Worm (Caenorhabditis elegans) whole organism, L4 larva: ENCODE data around the gene T09B9.5.
A peak's percentile ranks its signal among the peaks of the same experiment; 100 is the strongest.

Experiments used
- D1046.2 ChIP-seq: fragments of 200-800 bp; sonication (Bioruptor generic); IDR thresholded peaks from 2 replicates; pipeline ENCODE4 v1.3.6; 2022; ENCODE audit warnings: missing genetic modification characterization, missing compliant biosample characterization
- F10B5.3 ChIP-seq: sonication (generic microtip); optimal IDR thresholded peaks from 2 replicates; lab custom pipeline; 2016; ENCODE audit warnings: mild to moderate bottlenecking, missing genetic modification characterization, missing compliant biosample characterization
- F44E2.7 ChIP-seq: fragments of 200-800 bp; sonication (Bioruptor generic); IDR thresholded peaks from 2 replicates; pipeline ENCODE4 v2.1.2; 2022; ENCODE audit warnings: missing genetic modification characterization, missing compliant biosample characterization
- R02D3.7 ChIP-seq: fragments of 150-350 bp; sonication (generic microtip); optimal IDR thresholded peaks from 3 replicates; lab custom pipeline; 2014; ENCODE audit warnings: missing biosample characterization, missing genetic modification characterization
- Y48G9A.11 ChIP-seq: fragments of 200-800 bp; sonication (Bioruptor generic); IDR thresholded peaks from 2 replicates; pipeline ENCODE4 v1.3.6; 2022; ENCODE audit warnings: missing genetic modification reagents, missing genetic modification characterization, missing compliant biosample characterization
- Y75B8A.6 ChIP-seq: fragments of 200-800 bp; sonication (Bioruptor generic); IDR thresholded peaks from 2 replicates; pipeline ENCODE4 v1.3.6; 2022; ENCODE audit warnings: missing genetic modification reagents, missing genetic modification characterization, missing compliant biosample characterization
- ZK337.2 ChIP-seq: fragments of 200-800 bp; sonication (Bioruptor generic); IDR thresholded peaks from 2 replicates; pipeline ENCODE4 v1.3.6; 2022; ENCODE audit warnings: missing genetic modification reagents, missing genetic modification characterization, missing compliant biosample characterization
- ama-1 ChIP-seq: fragments of 150-350 bp; optimal IDR thresholded peaks from 2 replicates; lab custom pipeline; 2014; ENCODE audit warnings: inconsistent platforms, mixed read lengths
- ceh-20 ChIP-seq: fragments of 200-800 bp; sonication (Bioruptor generic); IDR thresholded peaks from 2 replicates; pipeline ENCODE4 v1.3.6; 2022; ENCODE audit warnings: missing genetic modification reagents, missing genetic modification characterization, missing compliant biosample characterization
- ceh-28 ChIP-seq: fragments of 150-350 bp; optimal IDR thresholded peaks from 2 replicates; lab custom pipeline; 2014; ENCODE audit warnings: missing biosample characterization, missing genetic modification reagents, missing genetic modification characterization
- ces-1 ChIP-seq: fragments of 150-350 bp; sonication (generic microtip); optimal IDR thresholded peaks from 4 replicates; lab custom pipeline; 2014; ENCODE audit warnings: missing biosample characterization, missing genetic modification reagents, missing genetic modification characterization
- cey-2 ChIP-seq: sonication (generic microtip); optimal IDR thresholded peaks from 3 replicates; lab custom pipeline; 2017; ENCODE audit warnings: missing genetic modification characterization, mild to moderate bottlenecking, missing compliant biosample characterization, antibody characterized with exemption, borderline replicate concordance; ENCODE audit not compliant: insufficient read depth
- ctbp-1 ChIP-seq: fragments of 200-800 bp; sonication (Bioruptor generic); IDR thresholded peaks from 2 replicates; pipeline ENCODE4 v1.3.6; 2022; ENCODE audit warnings: missing genetic modification reagents, missing genetic modification characterization, missing compliant biosample characterization
- daf-12 ChIP-seq: fragments of 150-350 bp; optimal IDR thresholded peaks from 2 replicates; lab custom pipeline; 2014; ENCODE audit warnings: missing biosample characterization, missing genetic modification reagents, missing genetic modification characterization
- daf-8 ChIP-seq: fragments of 200-800 bp; sonication (Bioruptor generic); IDR thresholded peaks from 2 replicates; pipeline ENCODE4 v1.3.6; 2022; ENCODE audit warnings: missing genetic modification characterization, missing compliant biosample characterization
- dmd-6 ChIP-seq: fragments of 200-800 bp; sonication (Bioruptor generic); IDR thresholded peaks from 2 replicates; pipeline ENCODE4 v1.3.6; 2022; ENCODE audit warnings: missing genetic modification reagents, missing genetic modification characterization, missing compliant biosample characterization
- dmd-8 ChIP-seq: fragments of 200-800 bp; sonication (Bioruptor generic); IDR thresholded peaks from 2 replicates; pipeline ENCODE4 v1.3.6; 2022; ENCODE audit warnings: missing genetic modification characterization, missing compliant biosample characterization
- dpl-1 ChIP-seq: fragments of 150-350 bp; optimal IDR thresholded peaks from 2 replicates; lab custom pipeline; 2014; ENCODE audit warnings: missing biosample characterization, missing genetic modification reagents, missing genetic modification characterization
- duxl-1 ChIP-seq: sonication (generic microtip); optimal IDR thresholded peaks from 2 replicates; lab custom pipeline; 2016; ENCODE audit warnings: mild to moderate bottlenecking, missing genetic modification characterization, moderate library complexity, missing compliant biosample characterization; ENCODE audit not compliant: poor library complexity
- dve-1 ChIP-seq: sonication (generic microtip); optimal IDR thresholded peaks from 2 replicates; lab custom pipeline; 2017; ENCODE audit warnings: antibody characterized with exemption, mild to moderate bottlenecking, missing genetic modification characterization, missing compliant biosample characterization; ENCODE audit not compliant: insufficient read depth
- egl-27 ChIP-seq: sonication (generic microtip); optimal IDR thresholded peaks from 3 replicates; lab custom pipeline; 2017; ENCODE audit warnings: missing biosample characterization, missing genetic modification reagents, missing genetic modification characterization
- egl-43 ChIP-seq: fragments of 200-800 bp; sonication (Bioruptor generic); IDR thresholded peaks from 2 replicates; pipeline ENCODE4 v1.3.6; 2022; ENCODE audit warnings: missing genetic modification reagents, missing genetic modification characterization, missing compliant biosample characterization
- fkh-10 ChIP-seq: fragments of 150-350 bp; optimal IDR thresholded peaks from 2 replicates; lab custom pipeline; 2014; ENCODE audit warnings: missing biosample characterization, missing genetic modification reagents, missing genetic modification characterization
- fos-1 ChIP-seq: fragments of 150-350 bp; optimal IDR thresholded peaks from 2 replicates; lab custom pipeline; 2014; ENCODE audit warnings: missing biosample characterization, missing genetic modification characterization
- hif-1 ChIP-seq, 2 experiments: sonication (generic microtip); optimal IDR thresholded peaks; 2 replicates each; lab custom pipeline; 2016 to 2017; ENCODE audit warnings: missing compliant biosample characterization in 2 of 2, missing genetic modification characterization in 2 of 2, missing genetic modification reagents in 2 of 2, missing genotype in 2 of 2, mild to moderate bottlenecking in 1 of 2
- hlh-11 ChIP-seq: fragments of 200-800 bp; sonication (Bioruptor generic); optimal IDR thresholded peaks from 2 replicates; lab custom pipeline; 2018; ENCODE audit warnings: mild to moderate bottlenecking, missing genetic modification characterization, missing compliant biosample characterization
- jun-1 ChIP-seq: fragments of 150-350 bp; optimal IDR thresholded peaks from 2 replicates; lab custom pipeline; 2014; ENCODE audit warnings: missing biosample characterization, missing genetic modification reagents, missing genetic modification characterization
- lin-38 ChIP-seq: fragments of 200-800 bp; sonication (Bioruptor generic); IDR thresholded peaks from 2 replicates; pipeline ENCODE4 v1.3.6; 2022; ENCODE audit warnings: missing genetic modification reagents, missing genetic modification characterization, missing compliant biosample characterization
- lin-39 ChIP-seq: fragments of 150-350 bp; optimal IDR thresholded peaks from 2 replicates; lab custom pipeline; 2014; ENCODE audit warnings: missing biosample characterization, missing genetic modification reagents, missing genetic modification characterization
- mdt-29 ChIP-seq: fragments of 200-800 bp; sonication (Bioruptor generic); IDR thresholded peaks from 2 replicates; pipeline ENCODE4 v1.3.6; 2022; ENCODE audit warnings: missing genetic modification reagents, missing genetic modification characterization, missing compliant biosample characterization
- mep-1 ChIP-seq: fragments of 150-350 bp; sonication (generic microtip); optimal IDR thresholded peaks from 3 replicates; lab custom pipeline; 2014; ENCODE audit warnings: missing biosample characterization, missing genetic modification characterization
- mxl-2 ChIP-seq: fragments of 200-800 bp; sonication (Bioruptor generic); conservative IDR thresholded peaks from 2 replicates; pipeline ENCODE4 v1.3.6; 2022; ENCODE audit warnings: missing genetic modification reagents, missing genetic modification characterization, missing compliant biosample characterization
- mxl-3 ChIP-seq: fragments of 200-800 bp; sonication (Bioruptor generic); optimal IDR thresholded peaks from 2 replicates; lab custom pipeline; 2018; ENCODE audit warnings: mild to moderate bottlenecking, missing genetic modification characterization, missing compliant biosample characterization
- nhr-10 ChIP-seq: fragments of 150-350 bp; optimal IDR thresholded peaks from 2 replicates; lab custom pipeline; 2014; ENCODE audit warnings: missing biosample characterization, missing genetic modification characterization
- nhr-11 ChIP-seq: fragments of 150-350 bp; optimal IDR thresholded peaks from 2 replicates; lab custom pipeline; 2014; ENCODE audit warnings: missing biosample characterization, missing genetic modification characterization
- nhr-111 ChIP-seq: fragments of 200-800 bp; sonication (Bioruptor generic); optimal IDR thresholded peaks from 2 replicates; lab custom pipeline; 2018; ENCODE audit warnings: mild to moderate bottlenecking, missing genetic modification characterization, missing compliant biosample characterization
- nhr-25 ChIP-seq: sonication (generic microtip); optimal IDR thresholded peaks from 2 replicates; lab custom pipeline; 2017; ENCODE audit warnings: missing genetic modification characterization, mild to moderate bottlenecking, missing compliant biosample characterization, antibody characterized with exemption, moderate library complexity, borderline replicate concordance; ENCODE audit not compliant: insufficient read depth
- nhr-42 ChIP-seq: fragments of 200-800 bp; sonication (Bioruptor generic); IDR thresholded peaks from 2 replicates; pipeline ENCODE4 v1.3.6; 2022; ENCODE audit warnings: missing genetic modification characterization, missing compliant biosample characterization
- nhr-48 ChIP-seq: sonication (generic microtip); optimal IDR thresholded peaks from 2 replicates; lab custom pipeline; 2016; ENCODE audit warnings: mild to moderate bottlenecking, missing genetic modification characterization, missing compliant biosample characterization
- nhr-76 ChIP-seq: fragments of 150-350 bp; optimal IDR thresholded peaks from 2 replicates; lab custom pipeline; 2014; ENCODE audit warnings: missing biosample characterization, missing genetic modification characterization
- pha-4 ChIP-seq, 2 experiments: fragments of 150-350 bp in 1 of 2; fragments of 200-800 bp in 1 of 2; sonication (Bioruptor generic) in 1 of 2; IDR thresholded peaks in 1 of 2; optimal IDR thresholded peaks in 1 of 2; 2 replicates each; pipeline versions ENCODE4 v1.3.6 to Lab custom; 2014 to 2022; ENCODE audit warnings: missing genetic modification characterization in 2 of 2, missing genetic modification reagents in 2 of 2, missing biosample characterization in 1 of 2, missing compliant biosample characterization in 1 of 2
- rbr-2 ChIP-seq: sonication (generic microtip); optimal IDR thresholded peaks from 2 replicates; lab custom pipeline; 2016; ENCODE audit warnings: missing genotype, missing genetic modification characterization, missing compliant biosample characterization
- snpc-1.2 ChIP-seq: fragments of 200-800 bp; sonication (Bioruptor generic); IDR thresholded peaks from 2 replicates; pipeline ENCODE4 v1.3.6; 2022; ENCODE audit warnings: missing genetic modification reagents, missing genetic modification characterization, missing compliant biosample characterization
- spr-1 ChIP-seq: sonication (generic microtip); optimal IDR thresholded peaks from 2 replicates; lab custom pipeline; 2016; ENCODE audit warnings: mild to moderate bottlenecking, missing genetic modification characterization, missing compliant biosample characterization
- spr-3 ChIP-seq: fragments of 200-800 bp; sonication (Bioruptor generic); optimal IDR thresholded peaks from 2 replicates; lab custom pipeline; 2018; ENCODE audit warnings: mild to moderate bottlenecking, missing genetic modification characterization, missing compliant biosample characterization
- tra-1 ChIP-seq: fragments of 200-800 bp; sonication (Bioruptor generic); IDR thresholded peaks from 2 replicates; pipeline ENCODE4 v1.3.6; 2022; ENCODE audit warnings: missing genetic modification reagents, missing genetic modification characterization, missing compliant biosample characterization
- unc-130 ChIP-seq: sonication (generic microtip); optimal IDR thresholded peaks from 2 replicates; lab custom pipeline; 2016; ENCODE audit warnings: missing genetic modification reagents, missing genetic modification characterization, missing compliant biosample characterization
- zag-1 ChIP-seq: fragments of 150-350 bp; optimal IDR thresholded peaks from 2 replicates; lab custom pipeline; 2014; ENCODE audit warnings: missing biosample characterization, missing genetic modification characterization
- zfp-2 ChIP-seq: sonication (generic microtip); optimal IDR thresholded peaks from 2 replicates; lab custom pipeline; 2016; ENCODE audit warnings: mild to moderate bottlenecking, missing genetic modification characterization, missing compliant biosample characterization
- zip-2 ChIP-seq: fragments of 150-350 bp; optimal IDR thresholded peaks from 2 replicates; lab custom pipeline; 2014; ENCODE audit warnings: missing biosample characterization, missing genetic modification characterization
- ztf-7 ChIP-seq: fragments of 150-350 bp; optimal IDR thresholded peaks from 2 replicates; lab custom pipeline; 2014; ENCODE audit warnings: missing biosample characterization, missing genetic modification characterization

Gene T09B9.5

DNA sequence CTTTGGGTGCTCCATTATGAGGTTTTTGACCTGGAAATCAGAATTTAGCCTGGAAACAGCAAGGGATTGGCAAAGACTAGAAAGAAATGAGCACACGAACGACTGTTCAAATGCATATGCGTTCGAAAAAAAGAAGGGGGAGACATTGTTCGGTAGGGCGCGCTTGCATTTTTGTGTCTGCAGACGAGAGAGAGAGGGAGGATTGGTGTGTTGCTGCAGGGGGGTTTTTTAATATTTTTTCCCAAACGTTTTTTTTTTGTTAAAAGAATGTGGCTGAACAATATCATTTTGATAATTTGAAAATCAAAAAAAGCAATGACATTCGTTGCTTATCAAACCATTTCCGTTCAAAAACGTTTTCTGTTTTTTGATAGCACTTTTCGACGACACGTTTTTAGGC is 3.3 kb upstream of the T09B9.5 start, which contains the start of gene T09B9.4 (continued):
- TF ChIP-seq nhr-10 (tag; lab: Kevin White, UChicago) (no peak), duxl-1 (tag; lab: Kevin White, UChicago) (no peak), jun-1 (tag; lab: Kevin White, UChicago) (no peak), spr-3 (GFP tag; lab: Kevin White, UChicago) (no peak), snpc-1.2 (GFP tag; lab: Robert Waterston, UW) (no peak), mdt-29 (GFP tag; lab: Robert Waterston, UW) (no peak), spr-1 (tag; lab: Kevin White, UChicago) (no peak), tra-1 (GFP tag; lab: Robert Waterston, UW) (no peak), nhr-111 (GFP tag; lab: Kevin White, UChicago) (no peak), ces-1 (GFP tag; lab: Kevin White, UChicago) (no peak), zfp-2 (tag; lab: Kevin White, UChicago) (no peak), ceh-28 (tag; lab: Kevin White, UChicago) (no peak), dmd-8 (no peak), mxl-3 (GFP tag; lab: Kevin White, UChicago) (no peak), Y75B8A.6 (GFP tag; lab: Robert Waterston, UW) (no peak), mep-1 (tag; lab: Kevin White, UChicago) (no peak), ctbp-1 (GFP tag; lab: Robert Waterston, UW) (no peak), nhr-25 (tag; lab: Kevin White, UChicago) (no peak), egl-43 (no peak), ceh-20 (GFP tag; lab: Robert Waterston, UW) (no peak), mxl-2 (GFP tag; lab: Robert Waterston, UW) (no peak), lin-38 (GFP tag; lab: Robert Waterston, UW) (peak; percentile 89), fkh-10 (GFP tag; lab: Kevin White, UChicago) (no peak), cey-2 (tag; lab: Kevin White, UChicago) (no peak), pha-4 (GFP tag; IDR thresholded peaks at IDR 0.05; lab: Robert Waterston, UW) (no peak), pha-4 (tag; optimal IDR thresholded peaks at IDR 0.05; lab: Kevin White, UChicago) (peak; percentile 32), nhr-48 (tag; lab: Kevin White, UChicago) (no peak), F44E2.7 (GFP tag; lab: Robert Waterston, UW) (no peak), dpl-1 (no peak), nhr-11 (tag; lab: Kevin White, UChicago) (no peak), R02D3.7 (tag; lab: Kevin White, UChicago) (no peak), hlh-11 (peak; percentile 31), ZK337.2 (no peak), ama-1 (lab: Kevin White, UChicago) (no peak), lin-39 (tag; lab: Kevin White, UChicago) (no peak), nhr-76 (tag; lab: Kevin White, UChicago) (no peak), unc-130 (no peak), rbr-2 (no peak), dve-1 (tag; lab: Kevin White, UChicago) (peak; percentile 23), dmd-6 (peak; percentile 31; the same call in 1 of the 2 replicates), zip-2 (tag; lab: Kevin White, UChicago) (no peak), fos-1 (tag; lab: Kevin White, UChicago) (no peak), egl-27 (no peak), zag-1 (tag; lab: Kevin White, UChicago) (no peak), nhr-42 (GFP tag; lab: Robert Waterston, UW) (no peak), F10B5.3 (tag; lab: Kevin White, UChicago) (no peak), Y48G9A.11 (GFP tag; lab: Robert Waterston, UW) (no peak), hif-1 (tag; optimal IDR thresholded peaks at IDR 0.05; lab: Kevin White, UChicago) (no peak), daf-12 (tag; lab: Kevin White, UChicago) (no peak), daf-8 (GFP tag; lab: Robert Waterston, UW) (no peak), D1046.2 (GFP tag; lab: Robert Waterston, UW) (no peak), ztf-7 (no peak)
